Worm (Caenorhabditis elegans) whole organism, young adult: Measurements from ENCODE around the gene ZK688.4.
A peak's percentile ranks its signal among the peaks of the same experiment; 100 is the strongest.

Experiments
- C17E4.6 ChIP-seq: fragments of 200-800 bp; sonication (Bioruptor generic); IDR thresholded peaks from 2 replicates; pipeline ENCODE4 v1.3.6; 2022; ENCODE audit warnings: missing genetic modification reagents, missing genetic modification characterization, missing compliant biosample characterization
- D2030.7 ChIP-seq: fragments of 200-800 bp; sonication (Bioruptor generic); IDR thresholded peaks from 2 replicates; pipeline ENCODE4 v1.3.6; 2022; ENCODE audit warnings: missing genetic modification reagents, missing genetic modification characterization, missing compliant biosample characterization
- F33H1.4 ChIP-seq: fragments of 200-800 bp; sonication (Bioruptor generic); IDR thresholded peaks from 2 replicates; pipeline ENCODE4 v1.3.6; 2022; ENCODE audit warnings: missing genetic modification reagents, missing genetic modification characterization, missing compliant biosample characterization
- F37B4.10 ChIP-seq: fragments of 200-800 bp; sonication (Bioruptor generic); IDR thresholded peaks from 2 replicates; pipeline ENCODE4 v1.3.6; 2022; ENCODE audit warnings: missing genetic modification characterization, missing compliant biosample characterization
- akir-1 ChIP-seq: fragments of 200-800 bp; sonication (Bioruptor generic); optimal IDR thresholded peaks from 2 replicates; lab custom pipeline; 2018; ENCODE audit warnings: mild to moderate bottlenecking, missing genetic modification characterization, moderate library complexity, missing compliant biosample characterization
- athp-1 ChIP-seq: sonication (generic microtip); optimal IDR thresholded peaks from 2 replicates; lab custom pipeline; 2017; ENCODE audit warnings: mild to moderate bottlenecking, missing genetic modification characterization, missing compliant biosample characterization
- bed-2 ChIP-seq: fragments of 200-800 bp; sonication (Bioruptor generic); IDR thresholded peaks from 2 replicates; pipeline ENCODE4 v1.3.6; 2022; ENCODE audit warnings: missing genetic modification reagents, missing genetic modification characterization, missing compliant biosample characterization
- ceh-27 ChIP-seq: fragments of 200-800 bp; sonication (Bioruptor generic); optimal IDR thresholded peaks from 2 replicates; lab custom pipeline; 2018; ENCODE audit warnings: mild to moderate bottlenecking, missing genetic modification characterization, moderate library complexity, missing compliant biosample characterization
- ceh-79 ChIP-seq: sonication (generic microtip); optimal IDR thresholded peaks from 2 replicates; lab custom pipeline; 2017; ENCODE audit warnings: mild to moderate bottlenecking, missing genetic modification characterization, missing compliant biosample characterization
- ceh-91 ChIP-seq: fragments of 200-800 bp; sonication (Bioruptor generic); IDR thresholded peaks from 2 replicates; pipeline ENCODE4 v1.3.6; 2022; ENCODE audit warnings: missing genetic modification reagents, missing genetic modification characterization, missing compliant biosample characterization
- chd-7 ChIP-seq: sonication (generic microtip); optimal IDR thresholded peaks from 2 replicates; lab custom pipeline; 2016; ENCODE audit warnings: mild to moderate bottlenecking, missing genetic modification characterization, moderate library complexity, missing compliant biosample characterization
- egl-18 ChIP-seq: fragments of 200-800 bp; sonication (Bioruptor generic); IDR thresholded peaks from 2 replicates; pipeline ENCODE4 v1.3.6; 2022; ENCODE audit warnings: missing genetic modification reagents, missing genetic modification characterization, missing compliant biosample characterization
- egl-44 ChIP-seq: fragments of 200-800 bp; sonication (Bioruptor generic); IDR thresholded peaks from 2 replicates; pipeline ENCODE4 v1.3.6; 2022; ENCODE audit warnings: missing genetic modification reagents, missing genetic modification characterization, missing compliant biosample characterization
- ets-4 ChIP-seq: fragments of 200-800 bp; sonication (Bioruptor generic); optimal IDR thresholded peaks from 2 replicates; lab custom pipeline; 2018; ENCODE audit warnings: mild to moderate bottlenecking, missing genetic modification characterization, missing compliant biosample characterization
- him-1 ChIP-seq: sonication (generic microtip); optimal IDR thresholded peaks from 2 replicates; lab custom pipeline; 2016; ENCODE audit warnings: missing genotype, missing genetic modification reagents, missing genetic modification characterization, missing compliant biosample characterization
- hlh-26 ChIP-seq: fragments of 200-800 bp; sonication (Bioruptor generic); conservative IDR thresholded peaks from 2 replicates; pipeline ENCODE4 v1.3.6; 2022; ENCODE audit warnings: missing genetic modification reagents, missing genetic modification characterization, missing compliant biosample characterization
- hmg-1.2 ChIP-seq: fragments of 200-800 bp; sonication (Bioruptor generic); IDR thresholded peaks from 2 replicates; pipeline ENCODE4 v1.3.6; 2022; ENCODE audit warnings: missing genetic modification reagents, missing genetic modification characterization, missing compliant biosample characterization
- hmg-20 ChIP-seq: fragments of 200-800 bp; sonication (Bioruptor generic); IDR thresholded peaks from 2 replicates; pipeline ENCODE4 v1.3.6; 2022; ENCODE audit warnings: missing genetic modification reagents, missing genetic modification characterization, missing compliant biosample characterization
- hsf-1 ChIP-seq: fragments of 200-800 bp; sonication (Bioruptor generic); IDR thresholded peaks from 2 replicates; pipeline ENCODE4 v1.3.6; 2022; ENCODE audit warnings: missing genetic modification reagents, missing genetic modification characterization, missing compliant biosample characterization
- let-526 ChIP-seq: fragments of 200-800 bp; sonication (Bioruptor generic); IDR thresholded peaks from 2 replicates; pipeline ENCODE4 v1.3.6; 2022; ENCODE audit warnings: missing genetic modification reagents, missing genetic modification characterization, missing compliant biosample characterization
- lin-26 ChIP-seq: fragments of 200-800 bp; sonication (Bioruptor generic); IDR thresholded peaks from 2 replicates; pipeline ENCODE4 v1.3.6; 2022; ENCODE audit warnings: missing genetic modification reagents, missing genetic modification characterization, missing compliant biosample characterization
- lsl-1 ChIP-seq: fragments of 200-800 bp; sonication (Bioruptor generic); optimal IDR thresholded peaks from 2 replicates; lab custom pipeline; 2018; ENCODE audit warnings: mild to moderate bottlenecking, missing genetic modification characterization, moderate library complexity, missing compliant biosample characterization
- mel-28 ChIP-seq: sonication (generic microtip); optimal IDR thresholded peaks from 2 replicates; lab custom pipeline; 2016; ENCODE audit warnings: borderline replicate concordance, mild to moderate bottlenecking, missing genetic modification characterization, missing compliant biosample characterization
- nfya-1 ChIP-seq: sonication (generic microtip); optimal IDR thresholded peaks from 2 replicates; lab custom pipeline; 2017; ENCODE audit warnings: antibody characterized with exemption, missing compliant biosample characterization, missing genetic modification characterization, borderline replicate concordance; ENCODE audit not compliant: insufficient read depth
- nhr-27 ChIP-seq: fragments of 200-800 bp; sonication (Bioruptor generic); optimal IDR thresholded peaks from 2 replicates; lab custom pipeline; 2018; ENCODE audit warnings: mild to moderate bottlenecking, missing genetic modification characterization, moderate library complexity, missing compliant biosample characterization
- pha-4 ChIP-seq: fragments of 150-350 bp; sonication (generic microtip); optimal IDR thresholded peaks from 2 replicates; lab custom pipeline; 2014; ENCODE audit warnings: missing biosample characterization, missing genetic modification reagents, missing genetic modification characterization
- rec-8 ChIP-seq, 2 experiments: sonication (generic microtip); optimal IDR thresholded peaks; 2 replicates each; lab custom pipeline; 2016; ENCODE audit warnings: mild to moderate bottlenecking in 2 of 2, missing genetic modification characterization in 2 of 2, missing genetic modification reagents in 2 of 2, missing genotype in 2 of 2, missing biosample characterization in 1 of 2, missing compliant biosample characterization in 1 of 2, moderate library complexity in 1 of 2
- sea-2 ChIP-seq: fragments of 200-800 bp; sonication (Bioruptor generic); IDR thresholded peaks from 2 replicates; pipeline ENCODE4 v1.3.6; 2022; ENCODE audit warnings: missing genetic modification characterization, missing compliant biosample characterization
- snpc-1.3 ChIP-seq: sonication (generic microtip); optimal IDR thresholded peaks from 2 replicates; lab custom pipeline; 2017; ENCODE audit warnings: missing genetic modification characterization, mild to moderate bottlenecking, missing compliant biosample characterization, antibody characterized with exemption, moderate library complexity, missing genotype, missing genetic modification reagents; ENCODE audit not compliant: insufficient read depth
- somi-1 ChIP-seq: fragments of 200-800 bp; sonication (Bioruptor generic); optimal IDR thresholded peaks from 2 replicates; lab custom pipeline; 2018; ENCODE audit warnings: mild to moderate bottlenecking, missing genetic modification characterization, missing compliant biosample characterization
- unc-62 ChIP-seq: fragments of 150-350 bp; optimal IDR thresholded peaks from 2 replicates; lab custom pipeline; 2014; ENCODE audit warnings: missing biosample characterization, missing genetic modification reagents, missing genetic modification characterization
- xnd-1 ChIP-seq: sonication (generic microtip); optimal IDR thresholded peaks from 2 replicates; lab custom pipeline; 2016; ENCODE audit warnings: missing genotype, missing genetic modification reagents, missing genetic modification characterization, missing compliant biosample characterization
- ztf-26 ChIP-seq: sonication (generic microtip); optimal IDR thresholded peaks from 2 replicates; lab custom pipeline; 2017; ENCODE audit warnings: missing genetic modification characterization, missing compliant biosample characterization

ZK688.4 gene

DNA sequence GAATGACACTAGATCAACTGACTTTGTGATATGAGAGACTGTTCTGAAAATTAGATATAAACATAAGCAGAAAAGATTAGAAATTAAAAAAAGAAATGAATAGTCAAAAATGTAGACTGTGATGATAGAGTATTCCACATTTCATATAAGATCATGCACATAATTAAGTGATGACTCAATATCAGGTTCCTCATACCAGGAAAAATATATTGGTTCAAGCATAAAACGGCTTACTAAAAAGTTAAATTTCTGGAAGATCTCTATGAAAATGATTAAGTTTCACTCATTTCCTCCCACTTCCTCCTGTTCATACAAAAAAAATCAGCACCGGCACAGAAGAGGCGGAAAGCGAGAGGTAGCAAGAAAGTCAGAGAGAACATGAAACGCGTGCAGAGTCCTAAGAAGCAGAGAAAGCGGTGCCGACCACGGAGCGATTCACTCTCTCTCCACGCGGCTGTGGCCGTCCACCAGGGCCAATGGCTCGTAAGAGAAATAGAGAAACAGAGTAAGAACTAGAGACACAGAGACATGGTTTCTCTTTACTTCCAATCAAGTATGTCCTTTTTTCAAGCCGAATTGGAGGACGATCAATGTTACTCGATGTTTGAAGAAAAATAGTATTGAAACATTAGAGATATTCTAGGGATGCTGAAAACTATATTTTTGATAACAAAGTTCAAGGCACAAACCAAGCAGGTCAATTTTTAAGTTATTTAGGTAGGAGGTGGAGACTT lies 3.1 kb upstream of the ZK688.4 start, which contains the start of the genes ZK688.5 and fahd-1 (continued):
- no peak for TF ChIP-seq pha-4 (tag; lab: Kevin White, UChicago)
- TF ChIP-seq chd-7 (tag; lab: Kevin White, UChicago): peak; percentile 29
- no peak for TF ChIP-seq nfya-1 (tag; lab: Kevin White, UChicago)
- no peak for TF ChIP-seq hmg-20 (GFP tag; lab: Robert Waterston, UW)
- TF ChIP-seq egl-18 (GFP tag; lab: Robert Waterston, UW): no peak
- no peak for TF ChIP-seq snpc-1.3 (tag; lab: Kevin White, UChicago)

ce11 chrIII:7892333-7892732 lies 2.5 kb upstream of the ZK688.4 start:
- TF ChIP-seq athp-1 (tag; lab: Kevin White, UChicago) (no peak), hmg-1.2 (GFP tag; lab: Robert Waterston, UW) (no peak)

ce11 chrIII:7893224-7893623 lies 1.6 kb upstream of the ZK688.4 start:
- no peak for TF ChIP-seq akir-1 (GFP tag; lab: Kevin White, UChicago)
- peak; percentile 55; the same call in 1 of the 2 replicates for TF ChIP-seq ceh-91
- peak; percentile 85 for TF ChIP-seq lsl-1 (GFP tag; lab: Kevin White, UChicago)
- TF ChIP-seq hmg-1.2 (GFP tag; lab: Robert Waterston, UW): peak; percentile 43; the same call in 1 of the 2 replicates
- 0 out of 2 replicates have a peak, but pooled peaks have one; percentile 14 for TF ChIP-seq F33H1.4 (GFP tag; lab: Robert Waterston, UW)
- TF ChIP-seq hlh-26: no peak

DNA sequence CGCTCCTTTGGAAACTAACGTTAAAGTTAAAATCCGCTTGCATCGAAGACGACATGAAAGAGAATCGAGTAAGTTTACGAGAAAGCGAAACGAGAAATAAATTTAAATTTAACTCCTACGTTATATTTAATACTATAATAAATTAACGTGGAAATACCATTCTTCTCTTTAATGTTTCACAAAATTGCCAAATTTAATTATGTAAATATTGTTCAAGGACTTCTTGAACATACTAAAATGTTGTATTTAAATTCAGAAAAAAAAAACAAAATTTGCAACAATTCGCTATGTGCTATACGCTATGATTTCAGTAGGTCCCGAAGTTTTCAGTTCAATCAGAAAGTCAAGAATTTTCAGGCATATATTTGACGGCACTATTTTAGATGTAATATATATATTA lies 2.1 kb downstream of the ZK688.4 start, which contains the start of gene ZK688.10:
Gene ZK688.10, minus strand, starts transcription at position 101 of the 400 bp plus-strand sequence.
- no peak for TF ChIP-seq mel-28 (tag; lab: Kevin White, UChicago)
- no peak for TF ChIP-seq F33H1.4 (GFP tag; lab: Robert Waterston, UW)

ce11 chrIII:7897733-7898132 lies 2.9 kb downstream of the ZK688.4 start:
- TF ChIP-seq athp-1 (tag; lab: Kevin White, UChicago): no peak
- TF ChIP-seq ets-4 (GFP tag; lab: Kevin White, UChicago): no peak
- peak; percentile 19 for TF ChIP-seq somi-1 (GFP tag; lab: Kevin White, UChicago)

- TF ChIP-seq lin-26 (no peak), athp-1 (tag; lab: Kevin White, UChicago) (no peak), egl-44 (GFP tag; lab: Robert Waterston, UW) (no peak), let-526 (no peak), sea-2 (GFP tag; lab: Robert Waterston, UW) (no peak), mel-28 (tag; lab: Kevin White, UChicago) (no peak), D2030.7 (GFP tag; lab: Robert Waterston, UW) (no peak), C17E4.6 (GFP tag; lab: Robert Waterston, UW) (no peak), him-1 (tag; lab: Kevin White, UChicago) (no peak), ceh-27 (GFP tag; lab: Kevin White, UChicago) (no peak), rec-8 (tag; optimal IDR thresholded peaks at IDR 0.05; lab: Kevin White, UChicago) (no peak), ztf-26 (no peak), bed-2 (GFP tag; lab: Robert Waterston, UW) (no peak), F37B4.10 (no peak), ceh-79 (tag; lab: Kevin White, UChicago) (no peak), xnd-1 (tag; lab: Kevin White, UChicago) (no peak), unc-62 (GFP tag; lab: Kevin White, UChicago) (no peak), hsf-1 (GFP tag; lab: Robert Waterston, UW) (no peak), nhr-27 (tag; lab: Kevin White, UChicago) (no peak)
These were observed 5.9 kb downstream of the ZK688.4 start, which contains the start of gene best-24 for ce11 chrIII:7900733-7901132. Gene best-24, plus strand, starts transcription at chrIII:7901033.
